Fruit fly (Drosophila melanogaster): ENCODE results near the gene CG15576.
A peak's percentile ranks its signal among the peaks of the same experiment; 100 is the strongest.

Gene CG15576

dm6 chrX:4240146-4240545, 12.4 kb downstream of the CG15576 start:
- no peak for TF ChIP-seq knrl (GFP tag; IDR thresholded peaks at IDR 0.05; ENCODE audit: partially characterized antibody)
- no peak for TF ChIP-seq Dip3 (GFP tag; optimal IDR thresholded peaks at IDR 0.05)
- TF ChIP-seq CG3838 (GFP tag; optimal IDR thresholded peaks at IDR 0.05) = no peak
- no peak for TF ChIP-seq CG1024 (GFP tag; IDR thresholded peaks at IDR 0.05)
- TF ChIP-seq CG8478 (optimal IDR thresholded peaks at IDR 0.05) = no peak
- TF ChIP-seq stwl (tag; optimal IDR thresholded peaks at IDR 0.05) = peak; percentile 26
- TF ChIP-seq zf30C (GFP tag; optimal IDR thresholded peaks at IDR 0.05) = no peak
- TF ChIP-seq CG17912 (GFP tag; optimal IDR thresholded peaks at IDR 0.05) = no peak
- TF ChIP-seq lov (optimal IDR thresholded peaks at IDR 0.05) = no peak
- TF ChIP-seq lov (GFP tag; IDR thresholded peaks at IDR 0.05) = no peak
- peak; percentile 88 for TF ChIP-seq CG15073 (GFP tag; optimal IDR thresholded peaks at IDR 0.05)
- TF ChIP-seq Rfx (GFP tag; IDR thresholded peaks at IDR 0.05) = 0 out of 2 replicates have a peak, but pooled peaks have one; percentile 10
- TF ChIP-seq croc (GFP tag; conservative IDR thresholded peaks at IDR 0.05) = no peak
- no peak for TF ChIP-seq CG3163 (GFP tag; optimal IDR thresholded peaks at IDR 0.05)
- TF ChIP-seq Dref (GFP tag; IDR thresholded peaks at IDR 0.05) = peak; percentile 45
- no peak for TF ChIP-seq CG32767 (GFP tag; IDR thresholded peaks at IDR 0.05)
- no peak for TF ChIP-seq CG7786 (GFP tag; optimal IDR thresholded peaks at IDR 0.05)
- TF ChIP-seq dpn (GFP tag; optimal IDR thresholded peaks at IDR 0.05) = no peak
- TF ChIP-seq Six4 (GFP tag; optimal IDR thresholded peaks at IDR 0.05) = no peak
- TF ChIP-seq CG4404 (GFP tag; IDR thresholded peaks at IDR 0.05) = no peak
- no peak for TF ChIP-seq CG31441 (GFP tag; IDR thresholded peaks at IDR 0.05)
- TF ChIP-seq CG4730 (GFP tag; IDR thresholded peaks at IDR 0.05) = no peak
- TF ChIP-seq Sry-β (GFP tag; optimal IDR thresholded peaks at IDR 0.05) = no peak
- no peak for TF ChIP-seq crc (GFP tag; optimal IDR thresholded peaks at IDR 0.05)
- no peak for TF ChIP-seq gce (GFP tag; IDR thresholded peaks at IDR 0.05)
- TF ChIP-seq z (GFP tag; IDR thresholded peaks at IDR 0.05) = peak; percentile 85
- no peak for TF ChIP-seq CG42726 (GFP tag; IDR thresholded peaks at IDR 0.05; ENCODE audit: partially characterized antibody)
- no peak for TF ChIP-seq klu (GFP tag; IDR thresholded peaks at IDR 0.05)
- TF ChIP-seq sens (GFP tag) = peak; percentile 39
- TF ChIP-seq bab2 (GFP tag; optimal IDR thresholded peaks at IDR 0.05) = no peak
- peak; percentile 7 for TF ChIP-seq cg (GFP tag; optimal IDR thresholded peaks at IDR 0.05)
- TF ChIP-seq CG33557 (GFP tag; optimal IDR thresholded peaks at IDR 0.05) = no peak
- TF ChIP-seq sr (GFP tag; IDR thresholded peaks at IDR 0.05) = no peak
- no peak for TF ChIP-seq Dek (tag; optimal IDR thresholded peaks at IDR 0.05)
- no peak for TF ChIP-seq hbn (GFP tag; IDR thresholded peaks at IDR 0.05; ENCODE audit: partially characterized antibody)

- no peak for TF ChIP-seq HLH4C (GFP tag; IDR thresholded peaks at IDR 0.05; ENCODE audit: partially characterized antibody)
- TF ChIP-seq run (tag; optimal IDR thresholded peaks at IDR 0.05) = no peak
- TF ChIP-seq bsh (GFP tag; optimal IDR thresholded peaks at IDR 0.05) = peak in 1 of 2 experiments; percentile 3
- no peak for TF ChIP-seq Chrac-16 (GFP tag; optimal IDR thresholded peaks at IDR 0.05)
- TF ChIP-seq nmo (GFP tag; optimal IDR thresholded peaks at IDR 0.05) = peak; percentile 12
- TF ChIP-seq Med (GFP tag) = peak; percentile 43
- TF ChIP-seq Ssrp (tag; optimal IDR thresholded peaks at IDR 0.05) = peak; percentile 16
- TF ChIP-seq sens-2 (GFP tag; IDR thresholded peaks at IDR 0.05) = no peak
- no peak for TF ChIP-seq CG8944 (GFP tag; optimal IDR thresholded peaks at IDR 0.05)
- peak; percentile 20 for TF ChIP-seq CG11504 (tag; optimal IDR thresholded peaks at IDR 0.05)
- no peak for TF ChIP-seq CG4282 (GFP tag; optimal IDR thresholded peaks at IDR 0.05)
- TF ChIP-seq CG10979 (tag; optimal IDR thresholded peaks at IDR 0.05) = peak; percentile 32
- no peak for TF ChIP-seq PHDP (tag; optimal IDR thresholded peaks at IDR 0.05)
- peak; percentile 73 for TF ChIP-seq sens (GFP tag)
- TF ChIP-seq MTF-1 (GFP tag; optimal IDR thresholded peaks at IDR 0.05; ENCODE audit: borderline replicate concordance) = no peak
- peak; percentile 9 for TF ChIP-seq CG18599 (GFP tag; optimal IDR thresholded peaks at IDR 0.05)
- TF ChIP-seq CG7839 (tag; optimal IDR thresholded peaks at IDR 0.05) = peak; percentile 9
- TF ChIP-seq CG11696 (GFP tag; IDR thresholded peaks at IDR 0.05) = no peak
- peak; percentile 12; the same call in 1 of the 3 replicates for TF ChIP-seq row (GFP tag; IDR thresholded peaks at IDR 0.05)
Observed at dm6 chrX:4225020-4225419, 27.6 kb downstream of the CG15576 start.
